Worm (Caenorhabditis elegans) whole organism, L2 larva: ENCODE data around the gene acr-7.

Experiments
- F13H6.1 ChIP-seq: sonication (generic microtip); optimal IDR thresholded peaks from 2 replicates; lab custom pipeline; 2016; ENCODE audit warnings: missing genetic modification characterization, missing compliant biosample characterization
- aly-2 ChIP-seq: fragments of 150-350 bp; optimal IDR thresholded peaks from 2 replicates; lab custom pipeline; 2014; ENCODE audit warnings: missing biosample characterization, missing genetic modification characterization
- lin-39 ChIP-seq: fragments of 150-350 bp; optimal IDR thresholded peaks from 2 replicates; lab custom pipeline; 2014; ENCODE audit warnings: missing biosample characterization, missing genetic modification reagents, missing genetic modification characterization
- mab-5 ChIP-seq: fragments of 150-350 bp; optimal IDR thresholded peaks from 2 replicates; lab custom pipeline; 2014; ENCODE audit warnings: missing biosample characterization, missing genetic modification characterization
- nhr-237 ChIP-seq: fragments of 150-350 bp; optimal IDR thresholded peaks from 2 replicates; lab custom pipeline; 2014; ENCODE audit warnings: missing biosample characterization, missing genetic modification characterization
- nhr-77 ChIP-seq: fragments of 150-350 bp; optimal IDR thresholded peaks from 2 replicates; lab custom pipeline; 2014; ENCODE audit warnings: missing biosample characterization, missing genetic modification characterization
- peb-1 ChIP-seq: fragments of 150-350 bp; optimal IDR thresholded peaks from 2 replicates; lab custom pipeline; 2014; ENCODE audit warnings: missing biosample characterization, missing genetic modification characterization
- snpc-4 ChIP-seq: fragments of 150-350 bp; optimal IDR thresholded peaks from 2 replicates; lab custom pipeline; 2014; ENCODE audit warnings: missing biosample characterization, missing genetic modification characterization
- unc-39 ChIP-seq: fragments of 150-350 bp; optimal IDR thresholded peaks from 2 replicates; lab custom pipeline; 2014; ENCODE audit warnings: missing biosample characterization, missing genetic modification characterization
- unc-62 ChIP-seq: fragments of 150-350 bp; optimal IDR thresholded peaks from 2 replicates; lab custom pipeline; 2014; ENCODE audit warnings: missing biosample characterization, missing genetic modification reagents, missing genetic modification characterization
- zag-1 ChIP-seq: fragments of 150-350 bp; optimal IDR thresholded peaks from 2 replicates; lab custom pipeline; 2014; ENCODE audit warnings: missing biosample characterization, missing genetic modification characterization
- ztf-11 ChIP-seq: sonication (generic microtip); optimal IDR thresholded peaks from 2 replicates; lab custom pipeline; 2017; ENCODE audit warnings: missing biosample characterization, missing genetic modification characterization
- ztf-4 ChIP-seq: fragments of 150-350 bp; optimal IDR thresholded peaks from 2 replicates; lab custom pipeline; 2014; ENCODE audit warnings: missing biosample characterization, missing genetic modification characterization

- TF ChIP-seq peb-1 (no peak), F13H6.1 (no peak), aly-2 (tag; lab: Kevin White, UChicago) (no peak), ztf-4 (tag; lab: Kevin White, UChicago) (no peak), ztf-11 (tag; lab: Kevin White, UChicago) (no peak), unc-62 (GFP tag; lab: Kevin White, UChicago) (no peak), nhr-237 (tag; lab: Kevin White, UChicago) (no peak), snpc-4 (no peak), unc-39 (no peak), zag-1 (tag; lab: Kevin White, UChicago) (no peak), nhr-77 (no peak), lin-39 (no peak), mab-5 (tag; lab: Kevin White, UChicago) (no peak)
Measured at ce11 chrII:7809358-7809914, 40.2 kb downstream of the acr-7 start.
